Worm (Caenorhabditis elegans) whole organism, mixed stage, embryonic: ENCODE measurements around the gene dph-3.

Source experiments
- M03D4.4 ChIP-seq: sonication (generic microtip); optimal IDR thresholded peaks from 2 replicates; lab custom pipeline; 2017; ENCODE audit warnings: mild to moderate bottlenecking, missing genetic modification characterization, missing compliant biosample characterization
- bed-3 ChIP-seq: fragments of 200-800 bp; sonication (Bioruptor generic); optimal IDR thresholded peaks from 3 replicates; lab custom pipeline; 2018; ENCODE audit warnings: mild to moderate bottlenecking, missing genetic modification characterization, moderate library complexity, missing compliant biosample characterization
- blmp-1 ChIP-seq: fragments of 150-350 bp; optimal IDR thresholded peaks from 2 replicates; lab custom pipeline; 2014; ENCODE audit warnings: missing biosample characterization, missing genetic modification characterization
- ceh-39 ChIP-seq: fragments of 150-350 bp; optimal IDR thresholded peaks from 2 replicates; lab custom pipeline; 2014; ENCODE audit warnings: missing biosample characterization, missing genetic modification characterization
- ceh-43 ChIP-seq: fragments of 200-800 bp; sonication (Bioruptor generic); optimal IDR thresholded peaks from 2 replicates; lab custom pipeline; 2018; ENCODE audit warnings: mild to moderate bottlenecking, missing genetic modification characterization, moderate library complexity, missing compliant biosample characterization
- ceh-83 ChIP-seq: fragments of 200-800 bp; sonication (Bioruptor generic); optimal IDR thresholded peaks from 2 replicates; lab custom pipeline; 2018; ENCODE audit warnings: mild to moderate bottlenecking, missing genetic modification characterization, missing compliant biosample characterization
- ces-1 ChIP-seq: fragments of 150-350 bp; optimal IDR thresholded peaks from 2 replicates; lab custom pipeline; 2014; ENCODE audit warnings: missing biosample characterization, missing genetic modification reagents, missing genetic modification characterization
- cnd-1 ChIP-seq: fragments of 200-800 bp; sonication (Bioruptor generic); optimal IDR thresholded peaks from 2 replicates; lab custom pipeline; 2018; ENCODE audit warnings: mild to moderate bottlenecking, missing genetic modification characterization, missing compliant biosample characterization
- drap-1 ChIP-seq: fragments of 200-800 bp; sonication (Bioruptor generic); optimal IDR thresholded peaks from 3 replicates; lab custom pipeline; 2018; ENCODE audit warnings: mild to moderate bottlenecking, missing genetic modification characterization, missing compliant biosample characterization
- ham-2 ChIP-seq: fragments of 200-800 bp; sonication (Bioruptor generic); optimal IDR thresholded peaks from 2 replicates; lab custom pipeline; 2018; ENCODE audit warnings: mild to moderate bottlenecking, missing genetic modification characterization, missing compliant biosample characterization
- hlh-1 ChIP-seq: fragments of 150-350 bp; optimal IDR thresholded peaks from 2 replicates; lab custom pipeline; 2014; ENCODE audit warnings: missing biosample characterization, missing genetic modification reagents, missing genetic modification characterization
- lin-13 ChIP-seq: fragments of 150-350 bp; optimal IDR thresholded peaks from 2 replicates; lab custom pipeline; 2014; ENCODE audit warnings: missing biosample characterization, missing genetic modification characterization
- lin-32 ChIP-seq: fragments of 200-800 bp; sonication (Bioruptor generic); optimal IDR thresholded peaks from 2 replicates; lab custom pipeline; 2018; ENCODE audit warnings: mild to moderate bottlenecking, missing genetic modification characterization, missing compliant biosample characterization
- lsy-2 ChIP-seq: fragments of 150-350 bp; optimal IDR thresholded peaks from 2 replicates; lab custom pipeline; 2014; ENCODE audit warnings: missing biosample characterization, missing genetic modification characterization
- mab-5 ChIP-seq: fragments of 150-350 bp; optimal IDR thresholded peaks from 2 replicates; lab custom pipeline; 2014; ENCODE audit warnings: missing biosample characterization, missing genetic modification characterization
- mls-2 ChIP-seq: sonication (generic microtip); optimal IDR thresholded peaks from 2 replicates; lab custom pipeline; 2016; ENCODE audit warnings: mild to moderate bottlenecking, missing genetic modification characterization, moderate library complexity, missing compliant biosample characterization
- nhr-12 ChIP-seq: fragments of 150-350 bp; optimal IDR thresholded peaks from 2 replicates; lab custom pipeline; 2014; ENCODE audit warnings: missing biosample characterization, missing genetic modification characterization
- nhr-2 ChIP-seq: fragments of 150-350 bp; optimal IDR thresholded peaks from 2 replicates; lab custom pipeline; 2014; ENCODE audit warnings: missing biosample characterization, missing genetic modification characterization
- nhr-237 ChIP-seq: fragments of 150-350 bp; optimal IDR thresholded peaks from 2 replicates; lab custom pipeline; 2014; ENCODE audit warnings: missing biosample characterization, missing genetic modification characterization
- nhr-28 ChIP-seq: fragments of 150-350 bp; optimal IDR thresholded peaks from 2 replicates; lab custom pipeline; 2014; ENCODE audit warnings: missing biosample characterization, missing genetic modification characterization
- nhr-76 ChIP-seq: sonication (generic microtip); optimal IDR thresholded peaks from 2 replicates; lab custom pipeline; 2017; ENCODE audit warnings: missing biosample characterization, missing genetic modification characterization
- sem-2 ChIP-seq: fragments of 200-800 bp; sonication (Bioruptor generic); optimal IDR thresholded peaks from 2 replicates; lab custom pipeline; 2018; ENCODE audit warnings: mild to moderate bottlenecking, missing genetic modification characterization, missing compliant biosample characterization
- snpc-4 ChIP-seq: fragments of 150-350 bp; optimal IDR thresholded peaks from 2 replicates; lab custom pipeline; 2014; ENCODE audit warnings: missing biosample characterization, missing genetic modification characterization
- sptf-1 ChIP-seq: sonication (generic microtip); optimal IDR thresholded peaks from 2 replicates; lab custom pipeline; 2017; ENCODE audit warnings: mild to moderate bottlenecking, missing genetic modification characterization, moderate library complexity, missing compliant biosample characterization
- tbx-8 ChIP-seq: fragments of 200-800 bp; sonication (Bioruptor generic); optimal IDR thresholded peaks from 2 replicates; lab custom pipeline; 2018; ENCODE audit warnings: mild to moderate bottlenecking, missing genetic modification characterization, moderate library complexity, missing compliant biosample characterization
- unc-120 ChIP-seq: sonication (generic microtip); optimal IDR thresholded peaks from 2 replicates; lab custom pipeline; 2017; ENCODE audit warnings: missing genetic modification characterization, missing compliant biosample characterization; ENCODE audit not compliant: poor library complexity, severe bottlenecking
- unc-39 ChIP-seq: fragments of 150-350 bp; optimal IDR thresholded peaks from 2 replicates; lab custom pipeline; 2014; ENCODE audit warnings: missing biosample characterization, missing genetic modification characterization
- unc-62 ChIP-seq: fragments of 150-350 bp; optimal IDR thresholded peaks from 2 replicates; lab custom pipeline; 2014; ENCODE audit warnings: missing biosample characterization, missing genetic modification reagents, missing genetic modification characterization
- zip-8 ChIP-seq: fragments of 150-350 bp; optimal IDR thresholded peaks from 2 replicates; lab custom pipeline; 2014; ENCODE audit warnings: missing biosample characterization, missing genetic modification characterization
- ztf-11 ChIP-seq: fragments of 150-350 bp; optimal IDR thresholded peaks from 2 replicates; lab custom pipeline; 2014; ENCODE audit warnings: missing biosample characterization, missing genetic modification characterization

dph-3 gene

DNA sequence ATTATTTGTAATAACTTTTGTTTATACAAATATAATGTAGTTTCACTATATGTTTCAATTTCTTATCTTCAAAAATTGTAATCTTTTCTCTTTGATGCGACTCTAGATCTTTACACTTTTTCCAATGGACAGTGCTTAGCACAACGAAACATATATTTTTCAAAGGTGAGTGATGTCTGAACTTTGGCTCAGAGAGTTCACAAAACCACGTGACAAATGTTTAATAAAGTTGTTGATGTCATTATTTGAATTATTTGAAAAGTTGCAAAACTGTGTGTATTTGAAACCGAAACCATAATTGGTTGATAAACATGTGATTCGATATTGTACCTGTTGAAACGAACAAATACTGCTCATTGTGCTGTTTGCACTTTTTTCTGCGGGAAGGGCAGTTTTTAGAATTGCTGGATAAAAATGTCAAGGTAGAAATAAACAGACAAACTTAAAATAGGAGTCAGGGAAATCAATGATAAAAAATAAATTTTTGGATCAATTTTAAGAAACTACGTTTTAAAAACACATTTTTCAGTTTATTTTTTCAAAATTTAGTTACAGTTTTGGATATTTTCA is 38.8 kb upstream of the dph-3 start:
- TF ChIP-seq ceh-39 (tag; lab: Kevin White, UChicago) (no peak), mls-2 (tag; lab: Kevin White, UChicago) (no peak), unc-120 (tag; lab: Kevin White, UChicago) (no peak), ztf-11 (tag; lab: Kevin White, UChicago) (no peak), bed-3 (GFP tag; lab: Kevin White, UChicago) (no peak), snpc-4 (tag; lab: Kevin White, UChicago) (no peak), lin-32 (no peak), nhr-12 (tag; lab: Kevin White, UChicago) (no peak), tbx-8 (no peak), unc-39 (tag; lab: Kevin White, UChicago) (no peak), hlh-1 (tag; lab: Kevin White, UChicago) (no peak), zip-8 (tag; lab: Kevin White, UChicago) (no peak), lsy-2 (tag; lab: Kevin White, UChicago) (no peak), ces-1 (GFP tag; lab: Kevin White, UChicago) (no peak), nhr-76 (no peak), M03D4.4 (tag; lab: Kevin White, UChicago) (no peak), ham-2 (GFP tag; lab: Kevin White, UChicago) (no peak), mab-5 (tag; lab: Kevin White, UChicago) (no peak), drap-1 (no peak)

DNA sequence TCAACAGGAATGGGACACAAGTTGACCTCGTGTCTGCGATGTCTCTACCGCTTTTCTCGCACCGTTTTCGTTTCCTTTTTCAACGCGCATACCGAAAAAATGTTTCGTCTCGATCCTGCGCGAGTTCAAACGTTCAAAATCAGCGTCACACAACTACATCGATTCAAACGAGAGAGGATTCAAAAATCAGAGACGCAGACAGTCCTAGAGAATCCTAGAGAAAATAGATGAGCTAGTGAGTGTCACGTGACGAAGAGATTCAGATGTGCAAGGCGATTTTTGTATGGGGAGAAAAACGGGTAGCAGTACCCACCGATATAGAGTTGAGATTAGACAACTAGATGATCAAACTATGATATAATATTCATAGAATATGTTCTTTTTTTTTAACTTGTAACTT is 37.0 kb upstream of the dph-3 start:
- no peak for TF ChIP-seq mls-2 (tag; lab: Kevin White, UChicago)
- no peak for TF ChIP-seq ceh-83
- no peak for TF ChIP-seq zip-8 (tag; lab: Kevin White, UChicago)
- TF ChIP-seq nhr-76: no peak
- TF ChIP-seq lin-32: no peak
- no peak for TF ChIP-seq ham-2 (GFP tag; lab: Kevin White, UChicago)
- no peak for TF ChIP-seq ceh-43
- no peak for TF ChIP-seq nhr-237 (tag; lab: Kevin White, UChicago)
- no peak for TF ChIP-seq cnd-1 (tag; lab: Kevin White, UChicago)
- TF ChIP-seq blmp-1 (tag; lab: Kevin White, UChicago): no peak
- no peak for TF ChIP-seq ztf-11 (tag; lab: Kevin White, UChicago)
- TF ChIP-seq unc-39 (tag; lab: Kevin White, UChicago): no peak
- TF ChIP-seq sem-2 (GFP tag; lab: Kevin White, UChicago): no peak
- TF ChIP-seq ces-1 (GFP tag; lab: Kevin White, UChicago): no peak

- TF ChIP-seq lsy-2 (tag; lab: Kevin White, UChicago) (no peak), sem-2 (GFP tag; lab: Kevin White, UChicago) (no peak), hlh-1 (tag; lab: Kevin White, UChicago) (peak; percentile 7)
Observed at ce11 chrIV:9671001-9671652, 35.8 kb upstream of the dph-3 start.

DNA sequence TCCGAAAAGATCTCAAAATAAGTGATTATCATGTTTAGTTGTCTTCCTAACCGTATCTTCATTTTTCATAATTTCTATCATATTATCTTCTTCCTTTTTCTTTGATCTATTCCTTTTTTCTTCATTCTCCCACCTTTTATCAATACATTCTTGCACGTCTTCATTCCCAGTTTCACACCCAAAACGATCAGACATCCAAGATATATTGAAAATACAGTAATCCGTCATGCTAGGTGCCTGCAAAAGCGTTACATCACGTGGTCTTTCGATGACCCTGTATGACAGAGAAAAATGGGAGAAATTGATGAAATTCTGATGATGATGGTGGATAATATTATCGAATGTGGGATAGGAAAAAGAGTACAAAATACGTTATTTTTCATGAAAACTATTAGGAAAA is 34.5 kb upstream of the dph-3 start:
- no peak for TF ChIP-seq zip-8 (tag; lab: Kevin White, UChicago)
- TF ChIP-seq nhr-12 (tag; lab: Kevin White, UChicago): no peak
- no peak for TF ChIP-seq sptf-1 (tag; lab: Kevin White, UChicago)
- TF ChIP-seq M03D4.4 (tag; lab: Kevin White, UChicago): no peak
- no peak for TF ChIP-seq unc-39 (tag; lab: Kevin White, UChicago)
- TF ChIP-seq mab-5 (tag; lab: Kevin White, UChicago): no peak
- no peak for TF ChIP-seq ceh-43
- no peak for TF ChIP-seq nhr-2 (tag; lab: Kevin White, UChicago)
- no peak for TF ChIP-seq cnd-1 (tag; lab: Kevin White, UChicago)

DNA sequence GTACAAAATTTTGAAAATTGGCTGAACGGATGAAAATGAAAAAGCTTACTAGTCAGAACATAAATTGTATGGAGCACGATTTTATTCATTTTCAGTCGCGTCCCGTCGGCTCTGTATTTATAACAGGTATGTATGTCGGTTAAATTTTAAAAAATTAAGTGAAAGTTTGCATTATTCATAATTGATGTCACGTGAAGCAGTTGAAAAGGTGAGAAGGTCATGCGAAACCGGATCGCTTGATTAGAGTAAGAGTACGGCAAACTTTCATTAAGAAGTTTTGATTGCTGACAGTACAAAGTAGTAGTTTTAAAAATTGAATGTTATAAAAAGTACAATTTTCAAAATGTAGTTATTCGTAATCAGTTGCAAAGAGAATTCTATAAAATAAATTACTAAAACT is 33.7 kb upstream of the dph-3 start:
- TF ChIP-seq ces-1 (GFP tag; lab: Kevin White, UChicago) (no peak), nhr-12 (tag; lab: Kevin White, UChicago) (no peak), tbx-8 (no peak), M03D4.4 (tag; lab: Kevin White, UChicago) (no peak), nhr-76 (no peak), ceh-83 (no peak), mab-5 (tag; lab: Kevin White, UChicago) (no peak), unc-62 (no peak), zip-8 (tag; lab: Kevin White, UChicago) (no peak), unc-39 (tag; lab: Kevin White, UChicago) (no peak), drap-1 (no peak), lin-13 (no peak), lsy-2 (tag; lab: Kevin White, UChicago) (no peak), nhr-2 (tag; lab: Kevin White, UChicago) (no peak), nhr-28 (tag; lab: Kevin White, UChicago) (no peak)
